Worm (Caenorhabditis elegans) whole organism, L4 larva: ENCODE measurements around the gene lin-12.
A peak's percentile ranks its signal among the peaks of the same experiment; 100 is the strongest.

Source experiments
- D1046.2 ChIP-seq: fragments of 200-800 bp; sonication (Bioruptor generic); IDR thresholded peaks from 2 replicates; pipeline ENCODE4 v1.3.6; 2022; ENCODE audit warnings: missing genetic modification characterization, missing compliant biosample characterization
- F26F4.8 ChIP-seq: fragments of 200-800 bp; sonication (Bioruptor generic); conservative IDR thresholded peaks from 2 replicates; pipeline ENCODE4 v1.3.6; 2022; ENCODE audit warnings: missing genetic modification characterization, missing compliant biosample characterization
- F37D6.2 ChIP-seq: sonication (generic microtip); optimal IDR thresholded peaks from 2 replicates; lab custom pipeline; 2016; ENCODE audit warnings: mild to moderate bottlenecking, missing genetic modification characterization, missing compliant biosample characterization
- F44E2.7 ChIP-seq: fragments of 200-800 bp; sonication (Bioruptor generic); IDR thresholded peaks from 2 replicates; pipeline ENCODE4 v2.1.2; 2022; ENCODE audit warnings: missing genetic modification characterization, missing compliant biosample characterization
- F49E8.2 ChIP-seq: sonication (generic microtip); optimal IDR thresholded peaks from 2 replicates; lab custom pipeline; 2016; ENCODE audit warnings: missing compliant biosample characterization, mild to moderate bottlenecking, missing genetic modification characterization, borderline replicate concordance
- Y105C5A.15 ChIP-seq: fragments of 200-800 bp; sonication (Bioruptor generic); IDR thresholded peaks from 2 replicates; pipeline ENCODE4 v1.3.6; 2022; ENCODE audit warnings: missing genetic modification characterization, missing compliant biosample characterization
- Y5F2A.4 ChIP-seq: fragments of 200-800 bp; sonication (Bioruptor generic); optimal IDR thresholded peaks from 2 replicates; lab custom pipeline; 2018; ENCODE audit warnings: mild to moderate bottlenecking, missing genetic modification characterization, missing compliant biosample characterization
- Y75B8A.6 ChIP-seq: fragments of 200-800 bp; sonication (Bioruptor generic); IDR thresholded peaks from 2 replicates; pipeline ENCODE4 v1.3.6; 2022; ENCODE audit warnings: missing genetic modification reagents, missing genetic modification characterization, missing compliant biosample characterization
- ZK337.2 ChIP-seq: fragments of 200-800 bp; sonication (Bioruptor generic); IDR thresholded peaks from 2 replicates; pipeline ENCODE4 v1.3.6; 2022; ENCODE audit warnings: missing genetic modification reagents, missing genetic modification characterization, missing compliant biosample characterization
- aha-1 ChIP-seq: fragments of 150-350 bp; peaks from one replicate; lab custom pipeline; 2014; ENCODE audit warnings: missing biosample characterization, missing genetic modification characterization
- aly-2 ChIP-seq: sonication (generic microtip); optimal IDR thresholded peaks from 2 replicates; lab custom pipeline; 2018; ENCODE audit warnings: missing biosample characterization, missing genetic modification characterization
- attf-4 ChIP-seq: sonication (generic microtip); optimal IDR thresholded peaks from 3 replicates; lab custom pipeline; 2017; ENCODE audit warnings: missing biosample characterization, missing genetic modification characterization
- ceh-32 ChIP-seq: sonication (generic microtip); optimal IDR thresholded peaks from 2 replicates; lab custom pipeline; 2016; ENCODE audit warnings: mild to moderate bottlenecking, missing genetic modification characterization, missing compliant biosample characterization; ENCODE audit not compliant: poor library complexity
- ceh-62 ChIP-seq: sonication (generic microtip); optimal IDR thresholded peaks from 2 replicates; lab custom pipeline; 2017; ENCODE audit warnings: missing biosample characterization, missing genetic modification characterization
- ceh-82 ChIP-seq: sonication (generic microtip); optimal IDR thresholded peaks from 2 replicates; lab custom pipeline; 2017; ENCODE audit warnings: missing biosample characterization, missing genetic modification characterization
- ctbp-1 ChIP-seq: fragments of 200-800 bp; sonication (Bioruptor generic); IDR thresholded peaks from 2 replicates; pipeline ENCODE4 v1.3.6; 2022; ENCODE audit warnings: missing genetic modification reagents, missing genetic modification characterization, missing compliant biosample characterization
- daf-12 ChIP-seq: fragments of 150-350 bp; optimal IDR thresholded peaks from 2 replicates; lab custom pipeline; 2014; ENCODE audit warnings: missing biosample characterization, missing genetic modification reagents, missing genetic modification characterization
- dmd-9 ChIP-seq: fragments of 200-800 bp; sonication (Bioruptor generic); IDR thresholded peaks from 2 replicates; pipeline ENCODE4 v1.3.6; 2022; ENCODE audit warnings: missing genetic modification reagents, missing genetic modification characterization, missing compliant biosample characterization
- dve-1 ChIP-seq: sonication (generic microtip); optimal IDR thresholded peaks from 2 replicates; lab custom pipeline; 2017; ENCODE audit warnings: antibody characterized with exemption, mild to moderate bottlenecking, missing genetic modification characterization, missing compliant biosample characterization; ENCODE audit not compliant: insufficient read depth
- egl-43 ChIP-seq: fragments of 200-800 bp; sonication (Bioruptor generic); IDR thresholded peaks from 2 replicates; pipeline ENCODE4 v1.3.6; 2022; ENCODE audit warnings: missing genetic modification reagents, missing genetic modification characterization, missing compliant biosample characterization
- fkh-10 ChIP-seq: fragments of 150-350 bp; optimal IDR thresholded peaks from 2 replicates; lab custom pipeline; 2014; ENCODE audit warnings: missing biosample characterization, missing genetic modification reagents, missing genetic modification characterization
- hlh-11 ChIP-seq: fragments of 200-800 bp; sonication (Bioruptor generic); optimal IDR thresholded peaks from 2 replicates; lab custom pipeline; 2018; ENCODE audit warnings: mild to moderate bottlenecking, missing genetic modification characterization, missing compliant biosample characterization
- hlh-30 ChIP-seq: sonication (generic microtip); optimal IDR thresholded peaks from 2 replicates; lab custom pipeline; 2017; ENCODE audit warnings: antibody characterized with exemption, mild to moderate bottlenecking, missing genetic modification characterization, missing compliant biosample characterization; ENCODE audit not compliant: insufficient read depth
- hmg-1.1 ChIP-seq: fragments of 200-800 bp; sonication (Bioruptor generic); IDR thresholded peaks from 2 replicates; pipeline ENCODE4 v1.3.6; 2022; ENCODE audit warnings: missing genetic modification reagents, missing genetic modification characterization, missing compliant biosample characterization
- jun-1 ChIP-seq: fragments of 150-350 bp; optimal IDR thresholded peaks from 2 replicates; lab custom pipeline; 2014; ENCODE audit warnings: missing biosample characterization, missing genetic modification reagents, missing genetic modification characterization
- lim-7 ChIP-seq: fragments of 200-800 bp; sonication (Bioruptor generic); IDR thresholded peaks from 2 replicates; pipeline ENCODE4 v1.3.6; 2022; ENCODE audit warnings: missing genetic modification characterization, missing compliant biosample characterization
- lin-1 ChIP-seq: fragments of 200-800 bp; sonication (Bioruptor generic); IDR thresholded peaks from 2 replicates; pipeline ENCODE4 v1.3.6; 2022; ENCODE audit warnings: missing genetic modification reagents, missing genetic modification characterization, missing compliant biosample characterization
- madf-5 ChIP-seq, 2 experiments: fragments of 200-800 bp; sonication (Bioruptor generic); IDR thresholded peaks; 2 replicates each; pipeline ENCODE4 v1.3.6; 2022; ENCODE audit warnings: missing compliant biosample characterization in 2 of 2, missing genetic modification characterization in 2 of 2
- madf-9 ChIP-seq: fragments of 200-800 bp; sonication (Bioruptor generic); conservative IDR thresholded peaks from 2 replicates; pipeline ENCODE4 v1.3.6; 2022; ENCODE audit warnings: missing genetic modification reagents, missing genetic modification characterization, missing compliant biosample characterization
- mep-1 ChIP-seq: fragments of 150-350 bp; sonication (generic microtip); optimal IDR thresholded peaks from 3 replicates; lab custom pipeline; 2014; ENCODE audit warnings: missing biosample characterization, missing genetic modification characterization
- mes-2 ChIP-seq: sonication (generic microtip); optimal IDR thresholded peaks from 2 replicates; lab custom pipeline; 2016; ENCODE audit warnings: missing genotype, mild to moderate bottlenecking, missing genetic modification characterization, missing compliant biosample characterization; ENCODE audit not compliant: poor library complexity, severe bottlenecking
- mxl-2 ChIP-seq: fragments of 200-800 bp; sonication (Bioruptor generic); conservative IDR thresholded peaks from 2 replicates; pipeline ENCODE4 v1.3.6; 2022; ENCODE audit warnings: missing genetic modification reagents, missing genetic modification characterization, missing compliant biosample characterization
- nhr-10 ChIP-seq: fragments of 150-350 bp; optimal IDR thresholded peaks from 2 replicates; lab custom pipeline; 2014; ENCODE audit warnings: missing biosample characterization, missing genetic modification characterization
- nhr-11 ChIP-seq: fragments of 150-350 bp; optimal IDR thresholded peaks from 2 replicates; lab custom pipeline; 2014; ENCODE audit warnings: missing biosample characterization, missing genetic modification characterization
- nhr-6 ChIP-seq: fragments of 150-350 bp; optimal IDR thresholded peaks from 2 replicates; lab custom pipeline; 2014; ENCODE audit warnings: missing biosample characterization, missing genetic modification characterization
- pha-4 ChIP-seq, 2 experiments: fragments of 150-350 bp in 1 of 2; fragments of 200-800 bp in 1 of 2; sonication (Bioruptor generic) in 1 of 2; IDR thresholded peaks in 1 of 2; optimal IDR thresholded peaks in 1 of 2; 2 replicates each; pipeline versions ENCODE4 v1.3.6 to Lab custom; 2014 to 2022; ENCODE audit warnings: missing genetic modification characterization in 2 of 2, missing genetic modification reagents in 2 of 2, missing biosample characterization in 1 of 2, missing compliant biosample characterization in 1 of 2
- php-3 ChIP-seq: fragments of 200-800 bp; sonication (Bioruptor generic); IDR thresholded peaks from 2 replicates; pipeline ENCODE4 v1.3.6; 2022; ENCODE audit warnings: missing genetic modification reagents, missing genetic modification characterization, missing compliant biosample characterization
- rbr-2 ChIP-seq: sonication (generic microtip); optimal IDR thresholded peaks from 2 replicates; lab custom pipeline; 2016; ENCODE audit warnings: missing genotype, missing genetic modification characterization, missing compliant biosample characterization
- sdz-12 ChIP-seq: fragments of 200-800 bp; sonication (Bioruptor generic); optimal IDR thresholded peaks from 2 replicates; lab custom pipeline; 2018; ENCODE audit warnings: mild to moderate bottlenecking, missing genetic modification characterization, missing compliant biosample characterization
- set-16 ChIP-seq: fragments of 200-800 bp; sonication (Bioruptor generic); IDR thresholded peaks from 2 replicates; pipeline ENCODE4 v1.3.6; 2022; ENCODE audit warnings: missing genetic modification reagents, missing genetic modification characterization, missing compliant biosample characterization
- tra-1 ChIP-seq: fragments of 200-800 bp; sonication (Bioruptor generic); IDR thresholded peaks from 2 replicates; pipeline ENCODE4 v1.3.6; 2022; ENCODE audit warnings: missing genetic modification reagents, missing genetic modification characterization, missing compliant biosample characterization
- unc-130 ChIP-seq: sonication (generic microtip); optimal IDR thresholded peaks from 2 replicates; lab custom pipeline; 2016; ENCODE audit warnings: missing genetic modification reagents, missing genetic modification characterization, missing compliant biosample characterization
- vab-7 ChIP-seq: fragments of 200-800 bp; sonication (Bioruptor generic); IDR thresholded peaks from 2 replicates; pipeline ENCODE4 v1.3.6; 2022; ENCODE audit warnings: missing genetic modification reagents, missing genetic modification characterization, missing compliant biosample characterization
- zag-1 ChIP-seq: fragments of 150-350 bp; optimal IDR thresholded peaks from 2 replicates; lab custom pipeline; 2014; ENCODE audit warnings: missing biosample characterization, missing genetic modification characterization
- zip-11 ChIP-seq: fragments of 200-800 bp; sonication (Bioruptor generic); IDR thresholded peaks from 2 replicates; pipeline ENCODE4 v1.3.6; 2022; ENCODE audit warnings: missing genetic modification characterization, missing compliant biosample characterization

Gene lin-12

ce11 chrIII:9052371-9052978, 18.8 kb downstream of the lin-12 start (continued):
- TF ChIP-seq hlh-11 (peak; percentile 68), rbr-2 (tag; lab: Kevin White, UChicago) (peak; percentile 43), hlh-30 (tag; lab: Kevin White, UChicago) (peak; percentile 65), aly-2 (tag; lab: Kevin White, UChicago) (no peak), vab-7 (GFP tag; lab: Robert Waterston, UW) (peak; percentile 24; the same call in 1 of the 2 replicates), aha-1 (tag; lab: Kevin White, UChicago) (peak; percentile 99), egl-43 (GFP tag; lab: Robert Waterston, UW) (peak; percentile 83), Y75B8A.6 (GFP tag; lab: Robert Waterston, UW) (peak; percentile 79; the same call in 1 of the 2 replicates), jun-1 (tag; lab: Kevin White, UChicago) (no peak), dmd-9 (GFP tag; lab: Robert Waterston, UW) (0 out of 2 replicates have a peak, but pooled peaks have one; percentile 7), hmg-1.1 (GFP tag; lab: Robert Waterston, UW) (peak; percentile 82), Y105C5A.15 (GFP tag; lab: Robert Waterston, UW) (peak; percentile 88), D1046.2 (GFP tag; lab: Robert Waterston, UW) (peak; percentile 73), mes-2 (tag; lab: Kevin White, UChicago) (peak; percentile 59), nhr-11 (peak; percentile 14), pha-4 (GFP tag; IDR thresholded peaks at IDR 0.05; lab: Robert Waterston, UW) (0 out of 2 replicates have a peak, but pooled peaks have one; percentile 13), pha-4 (tag; optimal IDR thresholded peaks at IDR 0.05; lab: Kevin White, UChicago) (no peak), lin-1 (GFP tag; lab: Robert Waterston, UW) (peak; percentile 39)

- TF ChIP-seq sdz-12 (GFP tag; lab: Kevin White, UChicago) (no peak), madf-5 (GFP tag; IDR thresholded peaks at IDR 0.05; lab: Robert Waterston, UW) (0 out of 4 replicates have a peak, but pooled peaks of 1 of the 2 experiments have one; percentile 6), tra-1 (GFP tag; lab: Robert Waterston, UW) (0 out of 2 replicates have a peak, but pooled peaks have one; percentile 9), mxl-2 (peak; percentile 49; the same call in 1 of the 2 replicates), ZK337.2 (GFP tag; lab: Robert Waterston, UW) (0 out of 2 replicates have a peak, but pooled peaks have one; percentile 54), madf-9 (no peak), php-3 (GFP tag; lab: Robert Waterston, UW) (no peak)
Measured at ce11 chrIII:9051714-9052113, 19.6 kb downstream of the lin-12 start.

- TF ChIP-seq fkh-10 (GFP tag; lab: Kevin White, UChicago) (no peak), zip-11 (no peak), F44E2.7 (GFP tag; lab: Robert Waterston, UW) (0 out of 2 replicates have a peak, but pooled peaks have one; percentile 14), Y5F2A.4 (GFP tag; lab: Kevin White, UChicago) (no peak), nhr-6 (tag; lab: Kevin White, UChicago) (peak; percentile 80), attf-4 (tag; lab: Kevin White, UChicago) (peak; percentile 2), madf-5 (GFP tag; IDR thresholded peaks at IDR 0.05; lab: Robert Waterston, UW) (peak in 1 of 2 experiments; percentile 4; a peak in 1 of 4 replicates), ctbp-1 (GFP tag; lab: Robert Waterston, UW) (peak; percentile 76), set-16 (no peak), zag-1 (tag; lab: Kevin White, UChicago) (no peak), ceh-62 (tag; lab: Kevin White, UChicago) (no peak), php-3 (GFP tag; lab: Robert Waterston, UW) (peak; percentile 29; the same call in 1 of the 2 replicates), F26F4.8 (GFP tag; lab: Robert Waterston, UW) (no peak), daf-12 (tag; lab: Kevin White, UChicago) (no peak), mep-1 (peak; percentile 92), aha-1 (tag; lab: Kevin White, UChicago) (peak; percentile 98), unc-130 (no peak), dve-1 (tag; lab: Kevin White, UChicago) (peak; percentile 94), lim-7 (peak; percentile 66; the same call in 1 of the 2 replicates), F49E8.2 (tag; lab: Kevin White, UChicago) (no peak), ceh-32 (tag; lab: Kevin White, UChicago) (no peak), F37D6.2 (tag; lab: Kevin White, UChicago) (no peak), ceh-82 (tag; lab: Kevin White, UChicago) (no peak), dmd-9 (GFP tag; lab: Robert Waterston, UW) (no peak), lin-1 (GFP tag; lab: Robert Waterston, UW) (peak; percentile 82), nhr-10 (tag; lab: Kevin White, UChicago) (peak; percentile 31)
Measured at ce11 chrIII:9051119-9051597, 20.1 kb downstream of the lin-12 start.
